Worm (Caenorhabditis elegans): ENCODE measurements around the gene clc-29.

Gene clc-29

DNA sequence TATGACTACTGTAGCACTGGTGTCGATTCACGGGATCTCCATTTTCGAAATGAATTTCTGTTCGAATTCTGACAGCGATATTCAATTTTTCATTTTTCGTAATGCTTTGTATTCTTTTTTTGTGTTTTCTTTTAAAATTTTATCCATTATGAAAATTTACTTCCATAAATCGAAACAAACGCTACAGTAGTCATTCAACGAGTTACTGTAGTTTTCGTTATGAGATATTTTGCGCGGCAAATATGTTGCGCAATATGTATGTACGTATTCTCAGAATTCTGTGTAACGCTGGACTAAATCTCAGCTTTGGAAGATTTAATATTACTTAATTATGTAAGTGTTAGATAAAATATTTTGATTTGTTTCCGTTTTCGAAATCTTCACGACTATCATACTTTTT is 21.4 kb upstream of the clc-29 start:
- TF ChIP-seq C08G9.2 (tag; optimal IDR thresholded peaks at IDR 0.05) (no peak), unc-86 (tag; optimal IDR thresholded peaks at IDR 0.05) (no peak), nfya-1 (tag; optimal IDR thresholded peaks at IDR 0.05) (no peak), odd-2 (tag; optimal IDR thresholded peaks at IDR 0.05) (no peak), elt-4 (tag; optimal IDR thresholded peaks at IDR 0.05) (no peak), T23F11.4 (GFP tag; optimal IDR thresholded peaks at IDR 0.05) (no peak), pha-2 (tag; optimal IDR thresholded peaks at IDR 0.05) (no peak), ceh-9 (tag; optimal IDR thresholded peaks at IDR 0.05) (no peak), ceh-34 (tag; optimal IDR thresholded peaks at IDR 0.05) (no peak), K02D7.2 (tag; optimal IDR thresholded peaks at IDR 0.05) (no peak), gmeb-2 (tag; optimal IDR thresholded peaks at IDR 0.05) (no peak), madf-2 (tag; optimal IDR thresholded peaks at IDR 0.05) (no peak), lin-11 (tag; optimal IDR thresholded peaks at IDR 0.05) (no peak), rnt-1 (tag; optimal IDR thresholded peaks at IDR 0.05) (no peak)

DNA sequence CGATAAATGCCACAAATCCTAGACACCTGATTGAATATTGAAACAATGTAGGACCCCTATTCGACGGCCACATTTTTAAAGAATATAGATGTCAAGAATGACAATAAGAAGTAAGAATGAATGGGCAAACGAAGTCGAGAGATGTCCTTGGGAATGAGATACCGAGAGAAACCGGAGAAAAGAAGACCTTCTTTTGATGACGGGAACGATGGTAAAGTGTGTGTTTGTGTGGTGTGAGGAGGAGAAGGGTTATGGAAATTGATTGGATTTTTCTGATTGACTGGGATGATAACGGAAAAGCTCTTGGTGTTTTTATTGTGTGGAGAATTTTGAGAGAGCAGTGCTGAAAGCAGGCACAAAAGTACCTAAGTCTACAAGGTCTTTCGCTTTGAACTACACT is 20.9 kb upstream of the clc-29 start, which contains the start of gene R05D3.9:
Gene R05D3.9 (minus strand): TSS at position 101 of the 400 bp plus-strand sequence.
- TF ChIP-seq ceh-31 (tag; optimal IDR thresholded peaks at IDR 0.05) (no peak), elt-4 (tag; optimal IDR thresholded peaks at IDR 0.05) (no peak), unc-86 (tag; optimal IDR thresholded peaks at IDR 0.05) (no peak), ceh-19 (GFP tag; optimal IDR thresholded peaks at IDR 0.05) (no peak), npax-4 (tag; optimal IDR thresholded peaks at IDR 0.05) (no peak), nhr-232 (tag; optimal IDR thresholded peaks at IDR 0.05) (no peak), ceh-22 (tag; optimal IDR thresholded peaks at IDR 0.05) (no peak), hlh-13 (GFP tag; optimal IDR thresholded peaks at IDR 0.05) (no peak), pag-3 (tag; optimal IDR thresholded peaks at IDR 0.05; ENCODE audit: borderline replicate concordance) (no peak), zip-5 (tag; optimal IDR thresholded peaks at IDR 0.05) (no peak)

DNA sequence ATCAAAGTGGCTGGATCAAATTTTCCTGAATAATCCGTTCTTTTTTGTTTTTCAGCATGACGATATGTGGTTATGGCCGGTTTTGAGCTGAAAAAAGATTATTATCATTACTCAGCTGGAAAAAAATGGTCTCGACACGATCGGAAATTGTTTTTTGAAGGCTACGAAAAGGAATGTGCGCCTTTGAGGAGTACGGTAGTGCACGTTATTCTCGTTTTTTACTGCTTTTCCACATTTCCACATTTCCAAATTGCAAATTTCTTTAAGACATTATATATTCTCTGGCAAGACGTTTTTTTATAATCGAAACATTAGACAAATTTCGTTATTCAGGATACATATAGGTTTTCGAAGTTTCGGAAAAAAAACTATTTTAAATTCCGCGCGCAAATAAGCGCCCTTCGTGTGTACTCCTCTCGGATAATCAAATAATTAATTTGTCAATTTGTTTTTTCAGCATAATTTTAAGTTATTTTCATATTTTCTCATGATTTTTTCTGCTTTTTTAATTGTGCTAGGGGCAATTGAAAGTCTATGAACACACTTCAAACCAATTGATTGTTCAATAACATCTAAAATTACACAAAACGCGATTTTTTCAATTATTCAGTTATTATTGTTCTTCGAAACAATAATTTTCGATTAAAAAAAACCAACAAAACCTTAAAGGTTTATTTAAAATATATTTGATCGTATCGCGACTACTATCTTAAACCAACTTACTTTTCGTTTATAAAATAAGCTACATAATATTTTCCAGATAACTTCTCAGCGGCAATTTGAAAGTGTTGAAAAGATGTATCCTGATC is 15.7 kb upstream of the clc-29 start, which contains the start of gene R05D3.3:
Gene R05D3.3 (plus strand): TSS at position 759 of the 809 bp plus-strand sequence.
- TF ChIP-seq unc-86 (tag; optimal IDR thresholded peaks at IDR 0.05) (no peak), ceh-24 (tag; optimal IDR thresholded peaks at IDR 0.05) (no peak), zip-5 (tag; optimal IDR thresholded peaks at IDR 0.05) (no peak), hlh-15 (tag; optimal IDR thresholded peaks at IDR 0.05) (no peak), ref-2 (tag; optimal IDR thresholded peaks at IDR 0.05) (no peak), ceh-30 (tag; optimal IDR thresholded peaks at IDR 0.05) (no peak), syd-9 (tag; optimal IDR thresholded peaks at IDR 0.05) (no peak), pat-9 (tag; optimal IDR thresholded peaks at IDR 0.05) (no peak), sdc-2 (tag; optimal IDR thresholded peaks at IDR 0.05) (no peak), madf-2 (tag; optimal IDR thresholded peaks at IDR 0.05) (no peak), ceh-14 (tag; optimal IDR thresholded peaks at IDR 0.05) (no peak), nhr-232 (tag; optimal IDR thresholded peaks at IDR 0.05) (no peak), hlh-8 (tag; optimal IDR thresholded peaks at IDR 0.05) (no peak), dve-1 (tag; optimal IDR thresholded peaks at IDR 0.05) (no peak), pax-1 (tag; optimal IDR thresholded peaks at IDR 0.05) (no peak), npax-4 (tag; optimal IDR thresholded peaks at IDR 0.05) (no peak), elt-2 (tag; optimal IDR thresholded peaks at IDR 0.05) (no peak)

DNA sequence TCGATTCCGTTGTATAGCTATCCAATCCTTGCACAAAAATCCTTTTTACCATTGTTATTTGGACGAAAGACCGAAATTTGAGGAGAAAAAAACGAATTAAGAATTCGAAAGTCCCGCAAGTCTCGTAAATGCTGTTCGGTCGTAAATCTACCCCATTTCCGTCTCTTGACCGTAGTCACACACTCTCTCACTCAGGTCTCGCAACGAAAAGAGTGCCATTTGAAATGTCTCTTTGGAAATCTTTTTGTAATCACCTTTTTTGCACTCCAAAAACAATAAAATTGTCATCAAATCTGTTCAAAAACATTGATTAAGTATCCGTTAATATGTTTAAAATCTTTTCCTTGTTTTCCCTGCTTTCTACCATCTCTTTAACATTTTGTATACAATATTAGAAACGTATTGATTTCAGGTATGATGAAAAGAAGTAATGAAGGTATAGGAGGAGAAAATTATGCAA is 10.5 kb upstream of the clc-29 start, which contains the start of the genes R05D3.8 and rfp-1:
Gene R05D3.8 (minus strand): TSS at position 115 of the 460 bp plus-strand sequence.
Gene rfp-1 (plus strand): TSS at position 410 of the 460 bp plus-strand sequence.
- no peak for TF ChIP-seq pqm-1 (tag; optimal IDR thresholded peaks at IDR 0.05)
- TF ChIP-seq unc-42 (tag; optimal IDR thresholded peaks at IDR 0.05), result peak; percentile 53
- TF ChIP-seq dve-1 (tag; optimal IDR thresholded peaks at IDR 0.05), result peak; percentile 44
- TF ChIP-seq K09A11.1 (tag; optimal IDR thresholded peaks at IDR 0.05; ENCODE audit: insufficient read depth), result peak; percentile 13
- TF ChIP-seq ceh-31 (tag; optimal IDR thresholded peaks at IDR 0.05), result peak; percentile 49
- TF ChIP-seq odd-2 (tag; optimal IDR thresholded peaks at IDR 0.05), result no peak
- TF ChIP-seq elt-2 (tag; optimal IDR thresholded peaks at IDR 0.05), result no peak
- TF ChIP-seq hlh-30 (tag; optimal IDR thresholded peaks at IDR 0.05; ENCODE audit: insufficient read depth), result peak; percentile 40
- TF ChIP-seq hlh-8 (tag; optimal IDR thresholded peaks at IDR 0.05), result no peak
- peak; percentile 71 for TF ChIP-seq nfya-1 (tag; optimal IDR thresholded peaks at IDR 0.05)
- TF ChIP-seq rnt-1 (tag; optimal IDR thresholded peaks at IDR 0.05), result peak; percentile 46
- peak; percentile 15 for TF ChIP-seq ceh-30 (tag; optimal IDR thresholded peaks at IDR 0.05)
- TF ChIP-seq pax-1 (tag; optimal IDR thresholded peaks at IDR 0.05), result peak; percentile 47
- peak; percentile 35 for TF ChIP-seq ceh-18 (tag; optimal IDR thresholded peaks at IDR 0.05)
- TF ChIP-seq unc-55 (GFP tag; optimal IDR thresholded peaks at IDR 0.05), result peak; percentile 52
- no peak for TF ChIP-seq C08G9.2 (tag; optimal IDR thresholded peaks at IDR 0.05)
